Worm (Caenorhabditis elegans): ENCODE data around the gene srh-284.

The srh-284 gene

ce11 chrV:17767768-17768167 is 419 bp downstream of the srh-284 start:
- no peak for TF ChIP-seq unc-62 (GFP tag; optimal IDR thresholded peaks at IDR 0.05)

ce11 chrV:17773108-17773507 is 5.8 kb downstream of the srh-284 start, which contains the start of gene sre-21:
Gene sre-21 (minus strand): TSS chrV:17773208.
- TF ChIP-seq unc-62 (GFP tag; optimal IDR thresholded peaks at IDR 0.05), result no peak

- TF ChIP-seq unc-62 (GFP tag; optimal IDR thresholded peaks at IDR 0.05), result no peak
Measured at ce11 chrV:17777127-17777526, 9.8 kb downstream of the srh-284 start, which contains the start of gene ddo-1. Gene ddo-1 (minus strand): TSS chrV:17777227.

- no peak for TF ChIP-seq unc-62 (GFP tag; optimal IDR thresholded peaks at IDR 0.05)
Measured at ce11 chrV:17777624-17778023, 10.3 kb downstream of the srh-284 start, which contains the start of gene C47A10.12. Gene C47A10.12 (plus strand): TSS chrV:17777924.

DNA sequence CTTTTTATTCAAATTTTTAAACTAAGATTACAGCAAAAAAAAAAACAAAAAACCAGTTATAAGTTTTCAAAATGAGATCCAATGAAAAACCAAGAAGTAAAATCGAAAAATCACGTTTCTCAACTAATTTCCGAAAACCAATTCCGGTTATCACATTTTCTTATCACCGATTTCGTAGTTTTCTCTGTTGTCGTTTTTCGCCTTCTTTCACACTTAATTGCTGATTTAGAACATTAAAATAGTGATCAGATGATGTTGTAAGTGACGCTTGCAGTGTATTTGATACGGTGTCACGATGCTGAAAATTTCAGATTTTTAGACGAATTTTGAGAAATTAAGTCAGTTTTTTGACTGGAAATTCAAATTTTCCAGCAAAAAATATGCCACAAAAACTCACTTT is 12.9 kb downstream of the srh-284 start:
- no peak for TF ChIP-seq unc-62 (GFP tag; optimal IDR thresholded peaks at IDR 0.05)

ce11 chrV:17783542-17783941 is 16.2 kb downstream of the srh-284 start, which contains the start of gene srab-12:
Gene srab-12 (minus strand): TSS chrV:17783642.
- TF ChIP-seq unc-62 (GFP tag; optimal IDR thresholded peaks at IDR 0.05), result no peak

DNA sequence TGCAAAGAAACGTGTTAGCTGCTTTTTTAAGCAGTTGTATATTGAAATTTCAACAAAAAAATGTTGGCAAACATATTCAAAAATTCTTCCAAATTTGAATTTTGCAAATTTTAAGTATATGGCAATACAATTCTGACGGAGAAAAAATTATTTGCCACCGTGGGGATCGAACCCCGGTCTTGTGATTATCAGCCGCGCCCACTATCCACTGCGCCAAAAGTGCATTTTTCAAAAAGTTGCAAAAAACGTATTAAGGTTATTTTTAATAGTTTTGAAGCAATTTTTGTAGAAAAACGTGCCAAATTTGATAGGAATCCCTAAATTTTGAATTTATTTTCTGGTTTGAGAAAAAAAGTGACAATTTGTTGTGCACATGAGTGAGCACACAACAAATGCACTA is 17.0 kb downstream of the srh-284 start:
- TF ChIP-seq unc-62 (GFP tag; optimal IDR thresholded peaks at IDR 0.05), result no peak

DNA sequence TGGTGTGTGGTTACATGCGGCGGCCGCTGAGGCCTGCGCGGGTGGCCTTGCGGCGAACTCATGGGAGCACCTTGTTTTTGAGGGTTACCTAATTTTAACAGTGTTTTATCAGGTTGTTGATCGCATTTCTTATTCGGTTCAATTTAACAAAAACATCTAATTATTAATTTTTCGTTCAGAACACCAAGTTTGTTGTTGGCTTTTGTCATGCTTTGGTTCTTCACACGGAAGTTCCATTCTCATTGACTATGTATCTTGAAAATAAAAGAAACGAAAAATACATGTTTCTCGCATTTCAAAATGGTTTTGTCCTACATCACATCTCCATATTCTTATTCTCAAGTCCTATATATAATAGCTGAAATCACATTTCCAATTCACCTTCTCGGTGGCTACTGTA is 22.8 kb downstream of the srh-284 start, which contains the start of gene srh-290:
Gene srh-290 (plus strand): TSS at position 301 of the 400 bp plus-strand sequence.
- no peak for TF ChIP-seq unc-62 (GFP tag; optimal IDR thresholded peaks at IDR 0.05)

ce11 chrV:17793986-17794385 is 26.6 kb downstream of the srh-284 start, which contains the start of gene srh-289:
Gene srh-289 (minus strand): TSS chrV:17794086.
- no peak for TF ChIP-seq unc-62 (GFP tag; optimal IDR thresholded peaks at IDR 0.05)

ce11 chrV:17795655-17796054 is 28.3 kb downstream of the srh-284 start, which contains the start of gene srh-288:
Gene srh-288 (minus strand): TSS chrV:17795755.
- no peak for TF ChIP-seq unc-62 (GFP tag; optimal IDR thresholded peaks at IDR 0.05)

DNA sequence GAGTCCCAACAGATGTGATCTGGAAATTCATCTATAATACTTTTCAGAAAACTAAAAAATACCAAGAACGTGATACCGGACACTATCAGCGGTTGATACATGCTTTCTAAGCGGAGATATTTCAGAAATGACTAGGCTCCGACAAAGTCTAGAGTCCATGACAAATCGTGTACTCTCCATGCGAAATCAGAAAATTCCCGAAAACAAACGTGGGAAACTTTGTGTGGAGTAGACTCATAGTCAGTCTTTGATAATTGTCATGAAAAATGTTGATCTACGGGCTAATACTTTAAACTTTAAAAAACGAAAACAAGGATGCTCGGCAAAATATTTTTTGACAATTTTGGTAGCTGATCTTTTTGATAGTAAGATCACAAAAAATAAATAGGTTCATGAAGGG is 31.4 kb downstream of the srh-284 start, which contains the start of gene srx-18:
Gene srx-18 (minus strand): TSS at position 101 of the 400 bp plus-strand sequence.
- no peak for TF ChIP-seq unc-62 (GFP tag; optimal IDR thresholded peaks at IDR 0.05)

- no peak for TF ChIP-seq unc-62 (GFP tag; optimal IDR thresholded peaks at IDR 0.05)
Measured at ce11 chrV:17800538-17800937, 33.2 kb downstream of the srh-284 start, which contains the start of gene srh-287. Gene srh-287 (plus strand): TSS chrV:17800838.

DNA sequence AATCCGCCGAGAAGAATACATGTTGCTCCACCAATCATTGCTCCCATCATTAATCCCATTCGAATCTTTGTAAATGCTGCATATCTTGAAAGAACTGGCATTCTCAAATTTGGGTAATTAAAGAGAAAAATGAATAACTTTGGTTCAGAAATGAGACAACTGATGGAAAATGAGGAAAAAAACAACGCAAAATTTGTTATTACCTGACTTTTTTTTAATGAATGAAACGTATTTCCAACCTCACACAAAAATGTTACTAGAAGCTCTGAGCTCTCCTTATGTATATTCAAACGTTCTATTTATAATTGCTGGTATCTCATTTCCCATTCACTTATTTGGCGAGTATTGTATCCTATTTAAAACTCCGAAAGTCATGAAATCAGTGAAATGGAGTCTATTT is 35.2 kb downstream of the srh-284 start, which contains the start of the genes Y94A7B.11 and srh-292:
Gene Y94A7B.11 (minus strand): TSS at position 101 of the 400 bp plus-strand sequence.
Gene srh-292 (plus strand): TSS at position 251 of the 400 bp plus-strand sequence.
- no peak for TF ChIP-seq unc-62 (GFP tag; optimal IDR thresholded peaks at IDR 0.05)

DNA sequence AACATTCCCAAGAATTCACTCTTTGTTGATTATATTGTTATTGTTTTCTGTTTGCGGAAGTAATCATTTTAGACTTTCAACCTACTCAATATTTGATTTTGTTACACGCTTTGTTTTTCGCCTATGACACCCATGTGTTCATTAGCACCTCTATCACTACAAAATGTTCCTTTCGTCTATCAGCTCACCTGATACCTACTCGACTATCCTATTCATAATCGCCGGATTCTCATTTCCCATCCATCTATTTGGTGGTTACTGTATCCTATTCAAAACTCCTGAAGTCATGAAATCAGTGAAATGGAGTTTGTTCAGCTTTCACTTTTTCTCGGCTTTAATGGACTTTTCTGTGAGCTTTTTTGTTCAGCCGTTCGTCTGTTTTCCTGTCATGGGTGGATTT is 38.0 kb downstream of the srh-284 start, which contains the start of gene srh-291:
Gene srh-291 (plus strand): TSS at position 301 of the 400 bp plus-strand sequence.
- TF ChIP-seq unc-62 (GFP tag; optimal IDR thresholded peaks at IDR 0.05), result no peak

DNA sequence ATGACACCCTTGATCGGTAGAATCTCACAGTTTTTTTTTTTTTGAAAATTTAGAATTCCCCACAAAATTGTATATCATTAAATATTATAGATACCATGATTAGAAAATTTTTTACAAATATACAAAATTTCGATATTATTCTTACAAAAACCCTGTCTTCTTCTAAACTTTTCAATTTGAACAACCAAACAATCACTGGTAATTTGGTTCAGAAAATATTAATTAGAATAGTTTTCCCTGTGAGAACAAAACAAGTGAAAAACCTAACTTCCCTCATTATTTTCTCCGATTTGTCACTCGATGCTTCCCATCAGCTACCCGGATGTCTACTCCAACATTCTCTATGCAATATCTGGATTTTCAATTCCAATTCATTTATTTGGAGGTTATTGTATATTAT is 42.7 kb downstream of the srh-284 start, which contains the start of gene srh-296:
Gene srh-296 (plus strand): TSS at position 301 of the 400 bp plus-strand sequence.
- TF ChIP-seq unc-62 (GFP tag; optimal IDR thresholded peaks at IDR 0.05), result no peak

ce11 chrV:17812127-17812526 is 44.8 kb downstream of the srh-284 start:
- no peak for TF ChIP-seq unc-62 (GFP tag; optimal IDR thresholded peaks at IDR 0.05)

- TF ChIP-seq unc-62 (GFP tag; optimal IDR thresholded peaks at IDR 0.05), result no peak
Measured at ce11 chrV:17818567-17818966, 51.2 kb downstream of the srh-284 start, which contains the start of gene srh-298. Gene srh-298 (plus strand): TSS chrV:17818867.
